Worm (Caenorhabditis elegans) whole organism, L2 larva: ENCODE results near the gene cest-13.

ENCODE experiments used
- C34F6.9 ChIP-seq: fragments of 150-350 bp; optimal IDR thresholded peaks from 2 replicates; lab custom pipeline; 2014; ENCODE audit warnings: missing biosample characterization, missing genetic modification characterization
- F13H6.1 ChIP-seq: sonication (generic microtip); optimal IDR thresholded peaks from 2 replicates; lab custom pipeline; 2016; ENCODE audit warnings: missing genetic modification characterization, missing compliant biosample characterization
- R02D3.7 ChIP-seq: fragments of 150-350 bp; optimal IDR thresholded peaks from 2 replicates; lab custom pipeline; 2014; ENCODE audit warnings: missing biosample characterization, missing genetic modification characterization
- Y55F3AM.14 ChIP-seq: fragments of 200-800 bp; sonication (Bioruptor generic); optimal IDR thresholded peaks from 2 replicates; lab custom pipeline; 2018; ENCODE audit warnings: mild to moderate bottlenecking, missing genetic modification characterization, missing compliant biosample characterization
- ZK546.5 ChIP-seq: sonication (generic microtip); optimal IDR thresholded peaks from 2 replicates; lab custom pipeline; 2017; ENCODE audit warnings: missing biosample characterization, missing genetic modification characterization
- alr-1 ChIP-seq: fragments of 150-350 bp; optimal IDR thresholded peaks from 2 replicates; lab custom pipeline; 2014; ENCODE audit warnings: missing biosample characterization, missing genetic modification characterization
- aly-2 ChIP-seq: fragments of 150-350 bp; optimal IDR thresholded peaks from 2 replicates; lab custom pipeline; 2014; ENCODE audit warnings: missing biosample characterization, missing genetic modification characterization
- ama-1 ChIP-seq: fragments of 150-350 bp; optimal IDR thresholded peaks from 2 replicates; lab custom pipeline; 2018; ENCODE audit warnings: inconsistent platforms
- blmp-1 ChIP-seq: sonication (generic microtip); optimal IDR thresholded peaks from 2 replicates; lab custom pipeline; 2017; ENCODE audit warnings: missing genetic modification characterization, mild to moderate bottlenecking, missing compliant biosample characterization, antibody characterized with exemption, moderate library complexity; ENCODE audit not compliant: insufficient read depth
- ceh-82 ChIP-seq: fragments of 150-350 bp; optimal IDR thresholded peaks from 2 replicates; lab custom pipeline; 2014; ENCODE audit warnings: missing biosample characterization, missing genetic modification characterization
- crh-2 ChIP-seq: sonication (generic microtip); optimal IDR thresholded peaks from 2 replicates; lab custom pipeline; 2017; ENCODE audit warnings: missing biosample characterization, missing genetic modification characterization
- egl-27 ChIP-seq: sonication (generic microtip); optimal IDR thresholded peaks from 3 replicates; lab custom pipeline; 2017; ENCODE audit warnings: missing biosample characterization, missing genetic modification reagents, missing genetic modification characterization
- fos-1 ChIP-seq: fragments of 150-350 bp; optimal IDR thresholded peaks from 2 replicates; lab custom pipeline; 2014; ENCODE audit warnings: missing biosample characterization, missing genetic modification characterization
- lin-11 ChIP-seq: fragments of 150-350 bp; sonication (generic microtip); optimal IDR thresholded peaks from 2 replicates; lab custom pipeline; 2014; ENCODE audit warnings: missing biosample characterization, missing genetic modification characterization, inconsistent platforms, mixed read lengths
- lin-39 ChIP-seq: fragments of 150-350 bp; optimal IDR thresholded peaks from 2 replicates; lab custom pipeline; 2014; ENCODE audit warnings: missing biosample characterization, missing genetic modification reagents, missing genetic modification characterization
- lsy-2 ChIP-seq, 2 experiments: fragments of 150-350 bp in 1 of 2; sonication (generic microtip) in 1 of 2; optimal IDR thresholded peaks; 2 replicates each; lab custom pipeline; 2014 to 2017; ENCODE audit warnings: missing biosample characterization in 2 of 2, missing genetic modification characterization in 2 of 2
- mbf-1 ChIP-seq: sonication (generic microtip); optimal IDR thresholded peaks from 2 replicates; lab custom pipeline; 2017; ENCODE audit warnings: missing biosample characterization, missing genetic modification characterization
- mdl-1 ChIP-seq, 2 experiments: fragments of 150-350 bp in 1 of 2; sonication (generic microtip) in 1 of 2; optimal IDR thresholded peaks; 2 replicates each; lab custom pipeline; 2017; ENCODE audit warnings: missing biosample characterization in 2 of 2, missing genetic modification characterization in 2 of 2
- nhr-10 ChIP-seq: sonication (generic microtip); optimal IDR thresholded peaks from 2 replicates; lab custom pipeline; 2017; ENCODE audit warnings: missing biosample characterization, missing genetic modification characterization
- nhr-12 ChIP-seq: fragments of 150-350 bp; optimal IDR thresholded peaks from 2 replicates; lab custom pipeline; 2014; ENCODE audit warnings: missing biosample characterization, missing genetic modification characterization
- nhr-129 ChIP-seq: fragments of 150-350 bp; optimal IDR thresholded peaks from 2 replicates; lab custom pipeline; 2014; ENCODE audit warnings: missing biosample characterization, missing genetic modification characterization
- nhr-21 ChIP-seq: fragments of 150-350 bp; optimal IDR thresholded peaks from 2 replicates; lab custom pipeline; 2014; ENCODE audit warnings: missing biosample characterization, missing genetic modification characterization
- nhr-237 ChIP-seq: fragments of 150-350 bp; optimal IDR thresholded peaks from 2 replicates; lab custom pipeline; 2014; ENCODE audit warnings: missing biosample characterization, missing genetic modification characterization
- nhr-25 ChIP-seq: fragments of 150-350 bp; sonication (generic microtip); optimal IDR thresholded peaks from 3 replicates; lab custom pipeline; 2014; ENCODE audit warnings: missing biosample characterization, missing genetic modification characterization
- sem-4 ChIP-seq: fragments of 150-350 bp; optimal IDR thresholded peaks from 2 replicates; lab custom pipeline; 2014; ENCODE audit warnings: missing biosample characterization, missing genetic modification reagents, missing genetic modification characterization
- skn-1 ChIP-seq: sonication (generic microtip); optimal IDR thresholded peaks from 2 replicates; lab custom pipeline; 2017; ENCODE audit warnings: missing biosample characterization, missing genetic modification characterization
- sma-3 ChIP-seq: sonication (generic microtip); optimal IDR thresholded peaks from 2 replicates; lab custom pipeline; 2016; ENCODE audit warnings: missing genetic modification reagents, missing genetic modification characterization, missing compliant biosample characterization
- sma-9 ChIP-seq, 2 experiments: fragments of 150-350 bp in 1 of 2; sonication (generic microtip) in 1 of 2; optimal IDR thresholded peaks; 2 replicates each; lab custom pipeline; 2014 to 2016; ENCODE audit warnings: missing genetic modification characterization in 2 of 2, mild to moderate bottlenecking in 1 of 2, missing biosample characterization in 1 of 2, missing compliant biosample characterization in 1 of 2, missing genetic modification reagents in 1 of 2, moderate library complexity in 1 of 2
- unc-55 ChIP-seq: fragments of 150-350 bp; sonication (generic microtip); optimal IDR thresholded peaks from 3 replicates; lab custom pipeline; 2014; ENCODE audit warnings: missing biosample characterization, missing genetic modification reagents, missing genetic modification characterization
- unc-62 ChIP-seq: fragments of 150-350 bp; optimal IDR thresholded peaks from 2 replicates; lab custom pipeline; 2014; ENCODE audit warnings: missing biosample characterization, missing genetic modification reagents, missing genetic modification characterization
- ztf-1 ChIP-seq: fragments of 200-800 bp; sonication (Bioruptor generic); conservative IDR thresholded peaks from 2 replicates; pipeline ENCODE4 v1.3.6; 2022; ENCODE audit warnings: missing genetic modification characterization, missing compliant biosample characterization

The cest-13 gene

DNA sequence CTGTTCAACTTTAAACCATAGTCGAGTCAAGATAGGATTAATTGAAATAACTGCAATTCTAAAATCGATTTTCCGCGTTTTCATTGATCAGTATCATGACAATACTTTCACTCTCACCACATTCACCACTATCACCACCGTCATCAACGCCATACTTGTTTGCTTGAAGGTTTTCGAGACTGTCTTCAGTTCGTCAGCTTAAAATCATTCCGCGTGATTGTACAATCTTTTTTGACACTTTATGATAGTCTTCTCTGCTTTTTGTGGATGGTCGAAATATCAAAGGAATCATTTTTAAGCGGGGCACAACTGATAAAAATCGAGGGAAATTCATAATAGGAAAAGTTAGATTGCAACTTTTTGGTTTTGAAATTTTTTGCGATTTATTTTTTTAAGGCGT, 13.8 kb upstream of the cest-13 start:
- peak; percentile 40 for TF ChIP-seq fos-1 (tag; lab: Kevin White, UChicago)
- TF ChIP-seq F13H6.1, result no peak
- no peak for TF ChIP-seq nhr-25
- peak; percentile 35 for TF ChIP-seq sma-9 (GFP tag; optimal IDR thresholded peaks at IDR 0.05; lab: Kevin White, UChicago)
- no peak for TF ChIP-seq sma-9 (tag; optimal IDR thresholded peaks at IDR 0.05; lab: Kevin White, UChicago)
- no peak for TF ChIP-seq egl-27 (tag; lab: Kevin White, UChicago)
- no peak for TF ChIP-seq lin-39 (tag; lab: Kevin White, UChicago)
- no peak for TF ChIP-seq nhr-12 (tag; lab: Kevin White, UChicago)
- TF ChIP-seq nhr-10 (tag; lab: Kevin White, UChicago), result no peak
- peak; percentile 22 for TF ChIP-seq blmp-1 (tag; lab: Kevin White, UChicago)
- TF ChIP-seq unc-62 (GFP tag; lab: Kevin White, UChicago), result no peak
- no peak for TF ChIP-seq ZK546.5
- no peak for TF ChIP-seq sem-4 (tag; lab: Kevin White, UChicago)
- no peak for TF ChIP-seq lin-11 (tag; lab: Kevin White, UChicago)
- no peak for TF ChIP-seq mdl-1 (tag; optimal IDR thresholded peaks at IDR 0.05; lab: Kevin White, UChicago)

ce11 chrX:13746661-13747365, 13.2 kb upstream of the cest-13 start, which contains the start of gene nhr-71:
TSS of gene nhr-71 (plus strand) at chrX:13747315.
- TF ChIP-seq crh-2, result peak; percentile 84
- TF ChIP-seq F13H6.1, result peak; percentile 10
- no peak for TF ChIP-seq R02D3.7 (tag; lab: Kevin White, UChicago)

- TF ChIP-seq aly-2 (tag; lab: Kevin White, UChicago), result no peak
- peak; percentile 51 for TF ChIP-seq sma-9 (GFP tag; optimal IDR thresholded peaks at IDR 0.05; lab: Kevin White, UChicago)
- TF ChIP-seq sma-9 (tag; optimal IDR thresholded peaks at IDR 0.05; lab: Kevin White, UChicago), result no peak
- TF ChIP-seq, all 48 proteins: peak for 1
These were observed 12.0 kb upstream of the cest-13 start for ce11 chrX:13747997-13748396.

DNA sequence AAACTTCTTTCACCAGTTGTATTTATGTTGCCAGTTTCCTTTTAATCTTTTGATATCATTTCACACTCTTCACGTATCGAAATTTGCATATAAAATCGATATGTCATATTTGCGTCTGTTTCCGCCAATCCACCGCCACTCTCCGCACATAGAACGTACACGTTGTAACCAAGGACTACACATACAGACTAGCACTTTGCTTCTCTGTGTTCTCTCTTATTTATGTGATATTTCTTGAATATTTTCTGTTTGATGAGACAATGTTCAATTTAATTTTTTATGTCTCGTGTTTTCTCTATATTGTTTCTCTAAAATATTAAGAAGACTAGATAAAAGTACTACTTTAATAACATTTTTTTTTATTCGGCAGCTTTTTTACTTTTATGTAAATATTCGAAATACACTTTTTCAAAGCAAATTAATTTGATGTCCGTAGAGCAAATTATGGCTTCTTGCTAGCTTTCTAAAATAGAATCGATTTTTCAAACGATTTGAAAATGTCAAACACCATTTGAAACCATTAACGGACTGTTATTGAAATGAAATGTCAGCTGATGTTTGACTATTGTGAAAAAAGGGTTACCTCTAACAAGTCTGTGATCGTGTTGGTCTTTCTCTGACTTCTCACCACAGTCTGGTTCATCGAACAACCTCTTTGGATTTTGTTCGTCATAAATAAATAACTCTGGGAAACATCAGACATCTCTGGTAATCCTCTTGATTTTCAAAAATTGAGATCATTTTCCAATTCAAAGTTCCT, 7.0 kb upstream of the cest-13 start:
- TF ChIP-seq crh-2 (peak; percentile 58), nhr-129 (tag; lab: Kevin White, UChicago) (peak; percentile 58), alr-1 (no peak)

DNA sequence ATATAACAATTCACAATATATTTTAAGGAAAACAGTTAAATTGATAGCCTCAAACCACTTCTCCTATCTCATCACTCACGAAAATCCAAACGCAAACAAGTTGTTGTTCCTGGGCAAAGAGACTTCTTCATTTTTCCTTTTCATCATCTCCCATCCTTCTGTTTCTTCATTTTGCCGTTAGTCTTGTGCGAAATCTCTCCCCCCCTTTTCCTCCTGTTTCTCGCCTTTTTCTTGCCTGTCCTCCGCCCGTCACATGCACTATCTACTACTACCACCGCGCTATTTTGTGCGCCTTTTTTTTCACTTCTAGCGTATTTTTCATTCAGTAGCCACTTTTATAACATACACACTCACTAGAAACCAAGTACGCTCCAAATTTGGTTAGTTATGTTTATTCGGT, 5.5 kb upstream of the cest-13 start:
- TF ChIP-seq alr-1 (no peak), R02D3.7 (tag; lab: Kevin White, UChicago) (no peak), nhr-10 (tag; lab: Kevin White, UChicago) (no peak), unc-55 (peak; percentile 49), nhr-237 (tag; lab: Kevin White, UChicago) (no peak), lsy-2 (tag; optimal IDR thresholded peaks at IDR 0.05; lab: Kevin White, UChicago) (peak in 1 of 2 experiments; percentile 51), ceh-82 (tag; lab: Kevin White, UChicago) (no peak), sma-3 (GFP tag; lab: Kevin White, UChicago) (peak; percentile 27), skn-1 (no peak), nhr-129 (tag; lab: Kevin White, UChicago) (peak; percentile 77), ama-1 (lab: Kevin White, UChicago) (peak; percentile 25), mdl-1 (tag; optimal IDR thresholded peaks at IDR 0.05; lab: Kevin White, UChicago) (peak; percentile 36 to 38), ztf-1 (no peak), mbf-1 (tag; lab: Kevin White, UChicago) (no peak), egl-27 (tag; lab: Kevin White, UChicago) (no peak), Y55F3AM.14 (GFP tag; lab: Kevin White, UChicago) (no peak), nhr-25 (no peak), F13H6.1 (peak; percentile 9), nhr-21 (tag; lab: Kevin White, UChicago) (no peak), C34F6.9 (tag; lab: Kevin White, UChicago) (peak; percentile 44), crh-2 (peak; percentile 34)
